Worm (Caenorhabditis elegans): ENCODE data around the gene hyl-1.

DNA sequence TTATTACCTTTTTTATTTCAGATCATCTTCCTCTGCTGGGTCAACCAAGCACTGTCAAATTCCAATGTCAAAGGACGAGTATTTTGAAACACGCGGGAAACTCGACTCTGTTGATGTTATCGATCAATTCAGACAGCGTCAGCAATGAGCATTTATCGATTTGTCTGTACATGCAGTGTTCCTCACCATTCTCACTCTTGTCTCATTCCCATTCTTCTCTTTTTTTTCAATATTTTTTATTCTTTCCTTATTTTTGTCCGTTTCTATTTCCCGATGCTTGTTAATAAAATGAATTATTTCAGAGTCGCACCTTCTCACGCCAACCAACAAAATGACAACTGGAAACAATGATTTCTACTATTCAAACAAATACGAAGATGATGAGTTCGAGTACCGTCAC, 25.3 kb upstream of the hyl-1 start, which contains the start of gene cks-1:
- TF ChIP-seq hnd-1 (tag; optimal IDR thresholded peaks at IDR 0.05) (no peak), scrt-1 (GFP tag; IDR thresholded peaks at IDR 0.05) (no peak), ceh-13 (GFP tag; optimal IDR thresholded peaks at IDR 0.05) (no peak), ama-1 (optimal IDR thresholded peaks at IDR 0.05) (no peak), B0310.2 (tag; optimal IDR thresholded peaks at IDR 0.05) (no peak), flt-1 (GFP tag; IDR thresholded peaks at IDR 0.05) (no peak), hmbx-1 (tag; optimal IDR thresholded peaks at IDR 0.05) (no peak), tbx-11 (GFP tag; IDR thresholded peaks at IDR 0.05) (no peak), ets-7 (tag; optimal IDR thresholded peaks at IDR 0.05) (no peak), tbx-37 (GFP tag; conservative IDR thresholded peaks at IDR 0.05) (no peak), aly-1 (tag; optimal IDR thresholded peaks at IDR 0.05) (no peak), hmg-4 (GFP tag; optimal IDR thresholded peaks at IDR 0.05) (no peak), pes-1 (GFP tag; IDR thresholded peaks at IDR 0.05) (no peak), tra-4 (tag; optimal IDR thresholded peaks at IDR 0.05) (no peak)
